Worm (Caenorhabditis elegans): ENCODE data around the gene Y7A5A.13.

- TF ChIP-seq tra-4 (tag; optimal IDR thresholded peaks at IDR 0.05), result no peak
- TF ChIP-seq flt-1 (GFP tag; IDR thresholded peaks at IDR 0.05), result no peak
- TF ChIP-seq ama-1 (optimal IDR thresholded peaks at IDR 0.05), result no peak
- no peak for TF ChIP-seq ets-7 (tag; optimal IDR thresholded peaks at IDR 0.05)
- no peak for TF ChIP-seq pes-1 (GFP tag; IDR thresholded peaks at IDR 0.05)
- TF ChIP-seq B0310.2 (tag; optimal IDR thresholded peaks at IDR 0.05), result no peak
- no peak for TF ChIP-seq tbx-37 (GFP tag; conservative IDR thresholded peaks at IDR 0.05)
- no peak for TF ChIP-seq ceh-13 (GFP tag; optimal IDR thresholded peaks at IDR 0.05)
- no peak for TF ChIP-seq ceh-36 (tag; optimal IDR thresholded peaks at IDR 0.05)
- no peak for TF ChIP-seq tbx-11 (GFP tag; IDR thresholded peaks at IDR 0.05)
- TF ChIP-seq aly-1 (tag; optimal IDR thresholded peaks at IDR 0.05), result no peak
- TF ChIP-seq scrt-1 (GFP tag; IDR thresholded peaks at IDR 0.05), result no peak
- TF ChIP-seq hmbx-1 (tag; optimal IDR thresholded peaks at IDR 0.05), result no peak
Measured at ce11 chrX:15814548-15814947, 40.9 kb downstream of the Y7A5A.13 start.

Data from whole organism, early embryonic.